Fruit fly (Drosophila melanogaster): ENCODE data around the gene Hsc70-3.

Gene Hsc70-3

DNA sequence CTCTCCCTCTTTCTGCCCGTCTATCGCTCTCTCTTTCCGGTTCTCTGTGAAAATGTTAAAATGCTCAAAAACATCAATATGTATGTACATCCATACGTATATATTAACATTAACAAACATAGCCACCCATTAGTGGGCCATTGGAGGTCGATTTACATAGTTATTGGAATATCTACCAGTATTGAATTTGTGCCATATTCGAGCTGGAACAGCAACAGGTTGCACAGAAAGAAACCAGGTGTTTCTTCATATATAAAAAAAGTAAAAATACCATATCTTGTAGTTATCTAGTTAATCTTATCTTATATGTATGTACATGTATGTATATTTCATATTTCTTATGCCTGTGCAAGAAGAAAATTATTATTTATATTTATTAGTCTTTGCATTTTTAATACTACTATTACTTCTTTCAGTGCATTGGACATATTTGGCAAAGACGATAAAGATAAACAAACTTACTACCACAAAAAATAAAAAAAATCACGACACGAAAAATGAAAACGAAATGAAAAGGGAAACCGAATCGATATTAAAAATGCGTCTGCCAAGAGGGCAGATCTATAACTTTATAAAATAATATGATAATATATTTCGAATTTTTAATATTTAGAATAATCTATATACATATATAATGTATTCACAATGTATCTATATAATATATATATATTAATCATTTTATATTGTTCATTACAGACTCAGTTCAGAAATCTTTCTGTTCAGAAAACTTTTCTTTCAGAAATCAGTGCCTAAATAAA lies 41.8 kb upstream of the Hsc70-3 start (continued):
- TF ChIP-seq CG33557 (GFP tag; optimal IDR thresholded peaks at IDR 0.05): no peak
- peak; percentile 34 for TF ChIP-seq Med (GFP tag)
- TF ChIP-seq CG42726 (GFP tag; IDR thresholded peaks at IDR 0.05; ENCODE audit: partially characterized antibody): no peak
- TF ChIP-seq Mrtf (GFP tag; IDR thresholded peaks at IDR 0.05): no peak
- no peak for TF ChIP-seq chn (GFP tag; optimal IDR thresholded peaks at IDR 0.05)
- no peak for TF ChIP-seq CG4730 (GFP tag; IDR thresholded peaks at IDR 0.05)
- TF ChIP-seq ash1 (GFP tag; optimal IDR thresholded peaks at IDR 0.05): no peak
- TF ChIP-seq rib (GFP tag; IDR thresholded peaks at IDR 0.05): no peak
- peak; percentile 54; the same call in 2 of the 3 replicates for TF ChIP-seq CG17361 (GFP tag; IDR thresholded peaks at IDR 0.05)
- 0 out of 2 replicates have a peak, but pooled peaks have one; percentile 43 for TF ChIP-seq Atf6 (GFP tag; IDR thresholded peaks at IDR 0.05)
- no peak for TF ChIP-seq aop (GFP tag; IDR thresholded peaks at IDR 0.05)
- TF ChIP-seq Fer2 (tag; optimal IDR thresholded peaks at IDR 0.05): peak; percentile 17
- TF ChIP-seq CG4617 (GFP tag; optimal IDR thresholded peaks at IDR 0.05; ENCODE audit: borderline replicate concordance): no peak
- no peak for TF ChIP-seq Elba2 (GFP tag; optimal IDR thresholded peaks at IDR 0.05)
- TF ChIP-seq NFAT (GFP tag; IDR thresholded peaks at IDR 0.05): no peak
- TF ChIP-seq HLHmδ (GFP tag; optimal IDR thresholded peaks at IDR 0.05): no peak
- TF ChIP-seq CG10321 (GFP tag; IDR thresholded peaks at IDR 0.05): no peak
- TF ChIP-seq CkIIα-i1 (GFP tag; IDR thresholded peaks at IDR 0.05): no peak
- TF ChIP-seq hkb (optimal IDR thresholded peaks at IDR 0.05): no peak
- TF ChIP-seq hkb (GFP tag; IDR thresholded peaks at IDR 0.05): peak; percentile 70
- no peak for TF ChIP-seq Optix (GFP tag; IDR thresholded peaks at IDR 0.05)
- TF ChIP-seq NC2α (GFP tag; optimal IDR thresholded peaks at IDR 0.05): no peak
- no peak for TF ChIP-seq CG30431 (GFP tag; optimal IDR thresholded peaks at IDR 0.05)
- no peak for TF ChIP-seq GATAe (GFP tag; conservative IDR thresholded peaks at IDR 0.05)
- no peak for TF ChIP-seq pnt (GFP tag; optimal IDR thresholded peaks at IDR 0.05)
- no peak for TF ChIP-seq CG7963 (GFP tag; IDR thresholded peaks at IDR 0.05; ENCODE audit: partially characterized antibody)
- no peak for TF ChIP-seq lov (optimal IDR thresholded peaks at IDR 0.05)
- TF ChIP-seq lov (GFP tag; IDR thresholded peaks at IDR 0.05): no peak
- peak; percentile 23 for TF ChIP-seq CG13296 (GFP tag; optimal IDR thresholded peaks at IDR 0.05)
- no peak for TF ChIP-seq disco-r (GFP tag; optimal IDR thresholded peaks at IDR 0.05)
- TF ChIP-seq fd96Cb (tag; optimal IDR thresholded peaks at IDR 0.05): peak; percentile 52
- peak; percentile 16; the same call in 1 of the 2 replicates for TF ChIP-seq CG14441 (GFP tag; IDR thresholded peaks at IDR 0.05)
- peak; percentile 14 for TF ChIP-seq ewg (GFP tag; optimal IDR thresholded peaks at IDR 0.05)
- TF ChIP-seq CG10959 (GFP tag; IDR thresholded peaks at IDR 0.05): no peak
- no peak for TF ChIP-seq gro (GFP tag; optimal IDR thresholded peaks at IDR 0.05)
- no peak for TF ChIP-seq bab2 (GFP tag; optimal IDR thresholded peaks at IDR 0.05)
- TF ChIP-seq slbo (GFP tag; IDR thresholded peaks at IDR 0.05): peak; percentile 57
- peak; percentile 16 for TF ChIP-seq CG9727 (GFP tag; optimal IDR thresholded peaks at IDR 0.05)
- TF ChIP-seq CG12391 (tag; optimal IDR thresholded peaks at IDR 0.05): peak; percentile 49
- no peak for TF ChIP-seq kni (GFP tag; optimal IDR thresholded peaks at IDR 0.05)
- TF ChIP-seq CG16815 (GFP tag; optimal IDR thresholded peaks at IDR 0.05): no peak
- TF ChIP-seq CG1024 (GFP tag; IDR thresholded peaks at IDR 0.05): 0 out of 2 replicates have a peak, but pooled peaks have one; percentile 17
- peak; percentile 60 for TF ChIP-seq grau (tag; optimal IDR thresholded peaks at IDR 0.05)
- no peak for TF ChIP-seq jumu (GFP tag; optimal IDR thresholded peaks at IDR 0.05)
- TF ChIP-seq nerfin-2 (GFP tag; IDR thresholded peaks at IDR 0.05; ENCODE audit: partially characterized antibody): no peak
- no peak for TF ChIP-seq CG1647 (GFP tag; optimal IDR thresholded peaks at IDR 0.05)
- no peak for TF ChIP-seq hb (GFP tag; IDR thresholded peaks at IDR 0.05; ENCODE audit: partially characterized antibody)
- no peak for TF ChIP-seq Ets97D (GFP tag; optimal IDR thresholded peaks at IDR 0.05)
- TF ChIP-seq CG12942 (GFP tag; optimal IDR thresholded peaks at IDR 0.05): no peak
- TF ChIP-seq slou (GFP tag; optimal IDR thresholded peaks at IDR 0.05): no peak
